Worm (Caenorhabditis elegans): Measurements from ENCODE around the gene gei-8.
A peak's percentile ranks its signal among the peaks of the same experiment; 100 is the strongest.

Gene gei-8

DNA sequence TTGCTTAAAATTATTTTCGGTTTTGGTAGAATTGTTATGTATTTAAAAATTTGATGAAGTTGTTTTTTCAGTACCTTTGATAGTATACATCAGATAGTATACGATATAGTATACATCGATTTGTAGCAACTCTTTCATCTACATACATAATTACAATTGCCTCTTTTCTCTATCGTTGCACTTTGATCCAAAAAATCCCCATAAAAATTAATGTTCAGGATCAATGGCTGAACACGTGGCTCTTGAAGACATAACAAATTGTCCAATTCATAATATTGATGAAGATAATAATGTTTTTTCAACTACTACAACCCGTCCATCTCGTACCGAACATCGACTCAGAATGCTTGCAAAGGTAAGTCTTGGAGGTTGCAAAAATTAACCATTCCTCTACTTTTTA, 27.7 kb upstream of the gei-8 start, which contains the start of gene D2007.2:
D2007.2 (plus strand) TSS at position 213 of the 400 bp plus-strand sequence.
- TF ChIP-seq efl-1 (optimal IDR thresholded peaks at IDR 0.05) (no peak), efl-1 (GFP tag; optimal IDR thresholded peaks at IDR 0.05 in 1 of 2) (peak in 1 of 2 experiments; percentile 92), C34B4.2 (tag; optimal IDR thresholded peaks at IDR 0.05) (no peak)

DNA sequence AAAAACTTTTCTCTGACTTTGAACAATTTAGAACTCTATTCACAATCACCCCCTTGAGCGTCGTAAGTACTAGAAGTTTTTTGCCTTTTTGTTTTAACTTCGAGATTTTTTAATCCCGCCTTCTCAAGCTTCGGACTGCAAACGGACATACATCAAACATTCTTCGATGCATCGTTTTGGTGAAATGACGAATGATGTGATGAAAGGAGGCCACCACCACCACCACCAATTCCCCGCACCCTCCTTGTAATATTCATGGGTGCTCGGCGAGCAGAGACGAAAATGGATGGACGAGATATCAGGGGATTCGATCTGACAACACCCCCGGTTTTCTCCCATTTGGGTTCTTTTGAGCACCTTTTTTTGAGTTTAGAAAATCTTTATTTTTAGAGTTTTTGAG, 24.9 kb upstream of the gei-8 start:
- peak; percentile 86 for TF ChIP-seq mab-9 (GFP tag; IDR thresholded peaks at IDR 0.05)
- no peak for TF ChIP-seq fkh-10 (GFP tag; optimal IDR thresholded peaks at IDR 0.05)
- TF ChIP-seq dsc-1 (tag; optimal IDR thresholded peaks at IDR 0.05), result no peak

DNA sequence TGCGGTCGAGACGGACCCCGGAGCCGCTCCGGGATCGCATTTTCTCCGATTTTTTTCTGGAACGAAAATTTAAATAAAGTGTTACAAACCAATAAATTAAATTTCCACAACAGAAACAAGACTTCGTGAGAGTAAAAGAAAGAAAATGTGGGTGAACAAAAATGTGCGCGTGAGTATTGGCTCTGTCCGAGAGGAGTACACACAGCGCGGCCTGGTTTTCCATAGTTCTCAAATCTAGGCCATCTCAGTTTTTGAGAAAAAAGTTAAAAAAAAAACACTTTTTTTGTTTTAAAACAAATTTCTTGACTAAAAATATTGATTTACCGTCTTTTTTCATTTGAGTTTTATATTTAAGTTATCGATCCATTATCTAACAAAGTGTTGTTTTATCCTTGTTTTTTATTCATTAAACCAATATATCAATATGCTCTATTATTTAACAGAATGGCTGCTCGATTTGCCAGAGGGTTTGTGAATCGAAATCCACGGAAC, 23.6 kb upstream of the gei-8 start, which contains the start of the genes C14B9.8 and mrpl-18:
C14B9.8 (minus strand) TSS at position 56 of the 492 bp plus-strand sequence.
mrpl-18 (plus strand) TSS at position 442 of the 492 bp plus-strand sequence.
- TF ChIP-seq lin-39 (tag; optimal IDR thresholded peaks at IDR 0.05) (peak; percentile 54), nhr-237 (tag; optimal IDR thresholded peaks at IDR 0.05) (no peak), ets-5 (GFP tag; IDR thresholded peaks at IDR 0.05) (no peak), sup-37 (GFP tag; optimal IDR thresholded peaks at IDR 0.05) (no peak), ama-1 (optimal IDR thresholded peaks at IDR 0.05) (no peak), lir-3 (tag; optimal IDR thresholded peaks at IDR 0.05; ENCODE audit: poor library complexity) (peak; percentile 95), nhr-90 (tag; optimal IDR thresholded peaks at IDR 0.05; ENCODE audit: poor library complexity) (peak; percentile 89), pag-3 (tag; optimal IDR thresholded peaks at IDR 0.05; ENCODE audit: borderline replicate concordance, insufficient read depth) (no peak), lin-35 (GFP tag; optimal IDR thresholded peaks at IDR 0.05) (peak; percentile 47 to 68), unc-30 (tag; optimal IDR thresholded peaks at IDR 0.05) (no peak), irx-1 (tag; optimal IDR thresholded peaks at IDR 0.05) (peak; percentile 94), jun-1 (tag; optimal IDR thresholded peaks at IDR 0.05) (no peak), elt-3 (tag; optimal IDR thresholded peaks at IDR 0.05) (peak in 2 of 6 experiments; percentile 20 to 43), isw-1 (GFP tag; IDR thresholded peaks at IDR 0.05) (peak; percentile 66), nhr-28 (tag; optimal IDR thresholded peaks at IDR 0.05) (no peak), aha-1 (tag; optimal IDR thresholded peaks at IDR 0.05) (no peak), hpl-2 (GFP tag; optimal IDR thresholded peaks at IDR 0.05) (no peak), egl-27 (tag; optimal IDR thresholded peaks at IDR 0.05) (no peak), elt-2 (tag; optimal IDR thresholded peaks at IDR 0.05) (peak; percentile 47), hlh-17 (GFP tag; optimal IDR thresholded peaks at IDR 0.05; ENCODE audit: borderline replicate concordance) (no peak), mdl-1 (tag; optimal IDR thresholded peaks at IDR 0.05) (peak in 1 of 2 experiments; percentile 54), fkh-4 (tag; optimal IDR thresholded peaks at IDR 0.05; ENCODE audit: borderline replicate concordance) (peak; percentile 89), C34B4.2 (tag; optimal IDR thresholded peaks at IDR 0.05) (peak; percentile 33), ceh-88 (GFP tag; IDR thresholded peaks at IDR 0.05) (peak; percentile 18; the same call in 1 of the 2 replicates), nhr-85 (tag) (peak; percentile 87), C16A3.4 (tag; optimal IDR thresholded peaks at IDR 0.05) (peak; percentile 29), pqm-1 (tag; optimal IDR thresholded peaks at IDR 0.05) (no peak), ceh-63 (GFP tag; optimal IDR thresholded peaks at IDR 0.05) (no peak), egl-13 (tag; optimal IDR thresholded peaks at IDR 0.05) (peak; percentile 81), sox-4 (tag; optimal IDR thresholded peaks at IDR 0.05) (peak; percentile 78), nhr-76 (tag; optimal IDR thresholded peaks at IDR 0.05) (no peak), lin-15B (tag; optimal IDR thresholded peaks at IDR 0.05) (peak; percentile 48), alr-1 (tag; optimal IDR thresholded peaks at IDR 0.05; ENCODE audit: borderline replicate concordance) (no peak), lin-14 (GFP tag; optimal IDR thresholded peaks at IDR 0.05) (peak; percentile 62), grh-1 (GFP tag; IDR thresholded peaks at IDR 0.05) (peak; percentile 59), fkh-10 (GFP tag; optimal IDR thresholded peaks at IDR 0.05) (no peak), ces-1 (GFP tag; optimal IDR thresholded peaks at IDR 0.05) (no peak), blmp-1 (tag; optimal IDR thresholded peaks at IDR 0.05) (no peak), snpc-4 (tag; optimal IDR thresholded peaks at IDR 0.05) (peak; percentile 47), xbp-1 (tag; optimal IDR thresholded peaks at IDR 0.05) (peak; percentile 80), nhr-77 (tag; optimal IDR thresholded peaks at IDR 0.05) (no peak), C04F5.9 (tag; optimal IDR thresholded peaks at IDR 0.05) (peak; percentile 78), ceh-82 (tag; optimal IDR thresholded peaks at IDR 0.05) (peak; percentile 26 to 72 (median 37)), hlh-4 (tag; optimal IDR thresholded peaks at IDR 0.05) (no peak)

All from whole organism, L1 larva.